Fruit fly (Drosophila melanogaster): ENCODE data around the gene aay.

Gene aay

dm6 chr3L:9377198-9378035 lies 45.6 kb upstream of the aay start, which contains the start of gene Hsp26 (continued):
- TF ChIP-seq CG42726 (GFP tag; IDR thresholded peaks at IDR 0.05; ENCODE audit: partially characterized antibody) (no peak), CG8089 (GFP tag; optimal IDR thresholded peaks at IDR 0.05) (peak; percentile 79), YL-1 (GFP tag; optimal IDR thresholded peaks at IDR 0.05) (peak; percentile 67), sens-2 (GFP tag; IDR thresholded peaks at IDR 0.05) (peak; percentile 73), dpn (GFP tag; optimal IDR thresholded peaks at IDR 0.05) (peak; percentile 87 to 90), unc-4 (GFP tag; IDR thresholded peaks at IDR 0.05; ENCODE audit: partially characterized antibody) (0 out of 2 replicates have a peak, but pooled peaks have one; percentile 17), trem (tag; optimal IDR thresholded peaks at IDR 0.05) (peak; percentile 54), CG15479 (GFP tag; optimal IDR thresholded peaks at IDR 0.05) (no peak), fd96Cb (tag; optimal IDR thresholded peaks at IDR 0.05) (peak; percentile 65), hb (GFP tag; IDR thresholded peaks at IDR 0.05; ENCODE audit: partially characterized antibody) (no peak), ase (GFP tag; IDR thresholded peaks at IDR 0.05) (peak; percentile 78), Mrtf (GFP tag; IDR thresholded peaks at IDR 0.05) (peak; percentile 55; the same call in 1 of the 3 replicates), Fer1 (GFP tag; optimal IDR thresholded peaks at IDR 0.05) (peak; percentile 86), bowl (GFP tag; IDR thresholded peaks at IDR 0.05) (peak; percentile 71; the same call in 1 of the 2 replicates), pho (GFP tag; optimal IDR thresholded peaks at IDR 0.05) (peak; percentile 83), lilli (GFP tag; optimal IDR thresholded peaks at IDR 0.05) (peak; percentile 89), lmd (GFP tag; IDR thresholded peaks at IDR 0.05) (peak; percentile 77), CG12071 (GFP tag; optimal IDR thresholded peaks at IDR 0.05) (peak; percentile 49), emc (GFP tag; optimal IDR thresholded peaks at IDR 0.05) (peak; percentile 55), CG3163 (GFP tag; optimal IDR thresholded peaks at IDR 0.05) (peak; percentile 96), Ada2b (GFP tag; IDR thresholded peaks at IDR 0.05) (peak; percentile 84), ewg (GFP tag; optimal IDR thresholded peaks at IDR 0.05) (peak; percentile 93), CG8924 (tag; optimal IDR thresholded peaks at IDR 0.05) (peak; percentile 87), Lhr (GFP tag; optimal IDR thresholded peaks at IDR 0.05) (no peak), CoRest (tag; optimal IDR thresholded peaks at IDR 0.05) (peak; percentile 81), CG4730 (GFP tag; IDR thresholded peaks at IDR 0.05) (peak; percentile 65), CG15514 (GFP tag; optimal IDR thresholded peaks at IDR 0.05) (peak; percentile 54), Ravus (GFP tag; IDR thresholded peaks at IDR 0.05) (peak; percentile 32; the same call in 1 of the 2 replicates), twi (tag; optimal IDR thresholded peaks at IDR 0.05) (peak; percentile 52), CG7987 (GFP tag; optimal IDR thresholded peaks at IDR 0.05) (peak; percentile 43), ken (GFP tag; IDR thresholded peaks at IDR 0.05) (peak; percentile 85), Bgb (GFP tag; IDR thresholded peaks at IDR 0.05; ENCODE audit: partially characterized antibody) (no peak; the same call in 1 of the 2 replicates), eyg (GFP tag; optimal IDR thresholded peaks at IDR 0.05) (peak; percentile 65), CG16813 (GFP tag; IDR thresholded peaks at IDR 0.05; ENCODE audit: partially characterized antibody) (no peak), ems (GFP tag; optimal IDR thresholded peaks at IDR 0.05) (peak; percentile 82), CG17612 (GFP tag; IDR thresholded peaks at IDR 0.05) (peak; percentile 56; the same call in 1 of the 2 replicates), CG15011 (GFP tag; optimal IDR thresholded peaks at IDR 0.05) (peak; percentile 11), Spps (tag; optimal IDR thresholded peaks at IDR 0.05) (peak; percentile 59), HmgD (GFP tag; optimal IDR thresholded peaks at IDR 0.05) (no peak), CG17829 (tag; optimal IDR thresholded peaks at IDR 0.05) (peak; percentile 89), knrl (GFP tag; IDR thresholded peaks at IDR 0.05; ENCODE audit: partially characterized antibody) (no peak), phol (tag; optimal IDR thresholded peaks at IDR 0.05) (peak; percentile 75), CG10654 (GFP tag; optimal IDR thresholded peaks at IDR 0.05) (peak; percentile 56), abd-A (tag; optimal IDR thresholded peaks at IDR 0.05) (no peak), Atf6 (GFP tag; IDR thresholded peaks at IDR 0.05) (peak; percentile 92), CG11504 (tag; optimal IDR thresholded peaks at IDR 0.05) (peak; percentile 84), Dek (tag; optimal IDR thresholded peaks at IDR 0.05) (peak; percentile 70), D19B (GFP tag; optimal IDR thresholded peaks at IDR 0.05) (peak; percentile 54)

All from whole organism, embryonic.